Fruit fly (Drosophila melanogaster) whole organism, embryonic: ENCODE results near the gene Zaf1.

Experiments
- Ada2b ChIP-seq: fragments of 200-800 bp; sonication (Bioruptor generic); IDR thresholded peaks from 2 replicates; pipeline ENCODE4 v1.3.6; 2022; ENCODE audit warnings: missing biosample characterization, missing genetic modification characterization
- CG10959 ChIP-seq: fragments of 200-800 bp; sonication (Bioruptor generic); IDR thresholded peaks from 2 replicates; pipeline ENCODE4 v1.3.6; 2022; ENCODE audit warnings: missing biosample characterization, missing genetic modification characterization
- CG11723 ChIP-seq: fragments of 200-800 bp; sonication (Bioruptor generic); optimal IDR thresholded peaks from 2 replicates; lab custom pipeline; 2017; ENCODE audit warnings: missing biosample characterization, mild to moderate bottlenecking, missing genetic modification characterization
- CG13296 ChIP-seq: fragments of 200-800 bp; sonication (Bioruptor generic); optimal IDR thresholded peaks from 3 replicates; lab custom pipeline; 2018; ENCODE audit warnings: missing biosample characterization, mild to moderate bottlenecking, missing genetic modification characterization
- CG15696 ChIP-seq: fragments of 200-800 bp; sonication (Bioruptor generic); optimal IDR thresholded peaks from 2 replicates; lab custom pipeline; 2019; ENCODE audit warnings: missing biosample characterization, mild to moderate bottlenecking, missing genetic modification characterization, moderate library complexity
- CG2202 ChIP-seq: fragments of 200-800 bp; sonication (Bioruptor generic); optimal IDR thresholded peaks from 2 replicates; lab custom pipeline; 2018; ENCODE audit warnings: missing biosample characterization, mild to moderate bottlenecking, missing genetic modification characterization
- CG2712 ChIP-seq: fragments of 200-800 bp; optimal IDR thresholded peaks from 3 replicates; lab custom pipeline; 2019; ENCODE audit warnings: missing biosample characterization, mild to moderate bottlenecking, missing genetic modification characterization, moderate library complexity
- CG5953 ChIP-seq: fragments of 200-800 bp; sonication (Bioruptor generic); IDR thresholded peaks from 2 replicates; pipeline ENCODE4 v1.3.6; 2022; ENCODE audit warnings: missing biosample characterization, missing genetic modification characterization
- CG6765 ChIP-seq: fragments of 200-800 bp; sonication (Bioruptor generic); optimal IDR thresholded peaks from 3 replicates; lab custom pipeline; 2017; ENCODE audit warnings: missing biosample characterization, mild to moderate bottlenecking, missing genetic modification characterization
- CG7372 ChIP-seq: fragments of 200-800 bp; sonication (Bioruptor generic); IDR thresholded peaks from 2 replicates; pipeline ENCODE4 v1.3.6; 2022; ENCODE audit warnings: missing biosample characterization, missing genetic modification characterization
- CG7928 ChIP-seq: fragments of 200-800 bp; sonication (Bioruptor generic); optimal IDR thresholded peaks from 2 replicates; lab custom pipeline; 2017; ENCODE audit warnings: missing biosample characterization, mild to moderate bottlenecking, missing genetic modification characterization
- CG7963 ChIP-seq: fragments of 200-800 bp; sonication (Bioruptor generic); IDR thresholded peaks from 3 replicates; pipeline ENCODE4 v1.3.6; 2022; ENCODE audit warnings: missing biosample characterization, missing genetic modification characterization; ENCODE audit not compliant: partially characterized antibody
- CG8281 ChIP-seq: fragments of 200-800 bp; sonication (Bioruptor generic); optimal IDR thresholded peaks from 2 replicates; lab custom pipeline; 2018; ENCODE audit warnings: missing biosample characterization, mild to moderate bottlenecking, missing genetic modification characterization, moderate library complexity
- CG8359 ChIP-seq: fragments of 200-800 bp; sonication (Bioruptor generic); optimal IDR thresholded peaks from 2 replicates; lab custom pipeline; 2017; ENCODE audit warnings: missing biosample characterization, mild to moderate bottlenecking, missing genetic modification characterization, borderline replicate concordance
- CG8924 ChIP-seq: fragments of 200-800 bp; optimal IDR thresholded peaks from 3 replicates; lab custom pipeline; 2019; ENCODE audit warnings: missing biosample characterization, mild to moderate bottlenecking, missing genetic modification characterization, moderate library complexity
- CG9876 ChIP-seq: fragments of 200-800 bp; sonication (Bioruptor generic); optimal IDR thresholded peaks from 2 replicates; lab custom pipeline; 2016; ENCODE audit warnings: missing biosample characterization, missing genetic modification characterization
- Dref ChIP-seq: fragments of 200-800 bp; sonication (Bioruptor generic); IDR thresholded peaks from 2 replicates; pipeline ENCODE4 v1.3.6; 2022; ENCODE audit warnings: missing biosample characterization, missing genetic modification characterization
- Ets65A ChIP-seq: fragments of 200-800 bp; sonication (Bioruptor generic); peaks from one replicate; lab custom pipeline; 2016; ENCODE audit warnings: missing biosample characterization, missing genetic modification characterization
- Fer2 ChIP-seq: fragments of 200-800 bp; sonication (Bioruptor generic); optimal IDR thresholded peaks from 2 replicates; lab custom pipeline; 2018; ENCODE audit warnings: missing biosample characterization, mild to moderate bottlenecking, missing genetic modification characterization, moderate library complexity
- H15 ChIP-seq: fragments of 200-800 bp; sonication (Bioruptor generic); IDR thresholded peaks from 3 replicates; pipeline ENCODE4 v1.3.6; 2022; ENCODE audit warnings: missing biosample characterization, missing genetic modification characterization
- Jarid2 ChIP-seq: fragments of 200-800 bp; sonication (Bioruptor generic); optimal IDR thresholded peaks from 3 replicates; lab custom pipeline; 2017; ENCODE audit warnings: mild to moderate bottlenecking, missing biosample characterization, missing genetic modification reagents, missing genetic modification characterization
- Nf-YB ChIP-seq: fragments of 200-800 bp; sonication (Bioruptor generic); optimal IDR thresholded peaks from 3 replicates; lab custom pipeline; 2019; ENCODE audit warnings: missing biosample characterization, mild to moderate bottlenecking, missing genetic modification characterization, moderate library complexity
- Opbp ChIP-seq: fragments of 200-800 bp; sonication (Bioruptor generic); IDR thresholded peaks from 3 replicates; pipeline ENCODE4 v1.3.6; 2022; ENCODE audit warnings: missing biosample characterization, missing genetic modification characterization; ENCODE audit not compliant: partially characterized antibody
- Six4 ChIP-seq: fragments of 200-800 bp; sonication (Bioruptor generic); optimal IDR thresholded peaks from 2 replicates; lab custom pipeline; 2016; ENCODE audit warnings: missing biosample characterization, missing genetic modification characterization
- Spps ChIP-seq: fragments of 200-800 bp; sonication (Bioruptor generic); optimal IDR thresholded peaks from 2 replicates; lab custom pipeline; 2018; ENCODE audit warnings: missing biosample characterization, mild to moderate bottlenecking, missing genetic modification characterization
- Tbp ChIP-seq: fragments of >200 bp; optimal IDR thresholded peaks from 2 replicates; lab custom pipeline; 2018; ENCODE audit warnings: missing biosample characterization, missing genetic modification characterization
- YL-1 ChIP-seq: fragments of 200-800 bp; sonication (Bioruptor generic); optimal IDR thresholded peaks from 3 replicates; lab custom pipeline; 2017; ENCODE audit warnings: missing biosample characterization, mild to moderate bottlenecking, missing genetic modification characterization
- ash1 ChIP-seq: fragments of 200-800 bp; sonication (Bioruptor generic); optimal IDR thresholded peaks from 2 replicates; lab custom pipeline; 2018; ENCODE audit warnings: missing biosample characterization, mild to moderate bottlenecking, missing genetic modification characterization
- bowl ChIP-seq: fragments of 200-800 bp; sonication (Bioruptor generic); IDR thresholded peaks from 2 replicates; pipeline ENCODE4 v1.3.6; 2022; ENCODE audit warnings: missing biosample characterization, missing genetic modification characterization
- crp ChIP-seq, 2 experiments: fragments of 200-800 bp; sonication (Bioruptor generic); optimal IDR thresholded peaks; 2 replicates in 1 of 2; 3 replicates in 1 of 2; lab custom pipeline; 2017; ENCODE audit warnings: missing biosample characterization in 2 of 2, missing genetic modification characterization in 2 of 2, mild to moderate bottlenecking in 1 of 2, moderate library complexity in 1 of 2
- dan ChIP-seq: fragments of 200-800 bp; sonication (Bioruptor generic); IDR thresholded peaks from 2 replicates; pipeline ENCODE4 v1.3.6; 2022; ENCODE audit warnings: missing biosample characterization, missing genetic modification characterization
- dm ChIP-seq: fragments of 200-800 bp; sonication (Bioruptor generic); optimal IDR thresholded peaks from 3 replicates; lab custom pipeline; 2016; ENCODE audit warnings: missing biosample characterization, missing genetic modification characterization
- gt ChIP-seq: fragments of 200-800 bp; sonication (Bioruptor generic); IDR thresholded peaks from 2 replicates; pipeline ENCODE4 v1.3.6; 2022; ENCODE audit warnings: missing biosample characterization, missing genetic modification characterization
- lab ChIP-seq: fragments of 200-800 bp; sonication (Bioruptor generic); optimal IDR thresholded peaks from 3 replicates; lab custom pipeline; 2017; ENCODE audit warnings: missing biosample characterization, missing genetic modification characterization, mild to moderate bottlenecking, moderate library complexity, missing genetic modification reagents
- nmo ChIP-seq: fragments of 200-800 bp; sonication (Bioruptor generic); optimal IDR thresholded peaks from 2 replicates; lab custom pipeline; 2018; ENCODE audit warnings: missing biosample characterization, mild to moderate bottlenecking, missing genetic modification characterization, moderate library complexity
- pan ChIP-seq, 4 experiments: fragments of >200 bp in 3 of 4; fragments of 200-800 bp in 1 of 4; sonication (Bioruptor generic) in 1 of 4; optimal IDR thresholded peaks in 3 of 4; IDR thresholded peaks in 1 of 4; 2 replicates each; pipeline versions ENCODE4 v1.3.6 to Lab custom; 2017 to 2022; ENCODE audit warnings: missing biosample characterization in 2 of 4, missing genetic modification characterization in 2 of 4, mixed read lengths in 1 of 4
- pfk ChIP-seq: fragments of 200-800 bp; sonication (Bioruptor generic); optimal IDR thresholded peaks from 2 replicates; lab custom pipeline; 2018; ENCODE audit warnings: missing biosample characterization, mild to moderate bottlenecking, missing genetic modification characterization, moderate library complexity
- ranshi ChIP-seq: fragments of 200-800 bp; sonication (Bioruptor generic); IDR thresholded peaks from 2 replicates; pipeline ENCODE4 v1.3.6; 2022; ENCODE audit warnings: missing biosample characterization, missing genetic modification characterization
- row ChIP-seq: fragments of 200-800 bp; sonication (Bioruptor generic); IDR thresholded peaks from 3 replicates; pipeline ENCODE4 v1.3.6; 2022; ENCODE audit warnings: missing biosample characterization, missing genetic modification characterization
- run ChIP-seq: fragments of 200-800 bp; sonication (Bioruptor generic); optimal IDR thresholded peaks from 3 replicates; lab custom pipeline; 2018; ENCODE audit warnings: missing biosample characterization, mild to moderate bottlenecking, missing genetic modification characterization
- sens ChIP-seq: fragments of 200-800 bp; sonication (Bioruptor generic); peaks from one replicate; lab custom pipeline; 2016; ENCODE audit warnings: missing biosample characterization, missing genetic modification characterization
- sens-2 ChIP-seq: fragments of 200-800 bp; sonication (Bioruptor generic); IDR thresholded peaks from 2 replicates; pipeline ENCODE4 v1.3.6; 2022; ENCODE audit warnings: missing biosample characterization, missing genetic modification characterization
- sima ChIP-seq: fragments of 200-800 bp; sonication (Bioruptor generic); optimal IDR thresholded peaks from 2 replicates; lab custom pipeline; 2016; ENCODE audit warnings: missing biosample characterization, missing genetic modification characterization
- slp2 ChIP-seq: fragments of 200-800 bp; sonication (Bioruptor generic); optimal IDR thresholded peaks from 2 replicates; lab custom pipeline; 2016; ENCODE audit warnings: missing biosample characterization, missing genetic modification characterization
- stwl ChIP-seq: fragments of 200-800 bp; sonication (Bioruptor generic); optimal IDR thresholded peaks from 3 replicates; lab custom pipeline; 2018; ENCODE audit warnings: missing biosample characterization, mild to moderate bottlenecking, missing genetic modification characterization, moderate library complexity
- vnd ChIP-seq: fragments of 200-800 bp; sonication (Bioruptor generic); IDR thresholded peaks from 3 replicates; pipeline ENCODE4 v1.3.6; 2022; ENCODE audit warnings: missing biosample characterization, missing genetic modification characterization; ENCODE audit not compliant: partially characterized antibody
- zfh1 ChIP-seq: fragments of 200-800 bp; sonication (Bioruptor generic); IDR thresholded peaks from 3 replicates; pipeline ENCODE4 v1.3.6; 2022; ENCODE audit warnings: missing biosample characterization, missing genetic modification characterization

Gene Zaf1

dm6 chr3R:11656614-11657216, 31.3 kb upstream of the Zaf1 start (continued):
- no peak for TF ChIP-seq Tbp (GFP tag; lab: Kevin White, UChicago)

dm6 chr3R:11655873-11656374, 30.5 kb upstream of the Zaf1 start, which contains the start of gene CG42327:
TSS of gene CG42327 (plus strand) at chr3R:11656149.
- TF ChIP-seq Fer2 (tag; lab: Kevin White, UChicago): peak; percentile 48
- TF ChIP-seq ash1: peak; percentile 21
- TF ChIP-seq CG9876 (GFP tag; lab: Kevin White, UChicago): peak; percentile 45
- peak in 1 of 2 experiments; percentile 59 for TF ChIP-seq crp (GFP tag; optimal IDR thresholded peaks at IDR 0.05; lab: Kevin White, UChicago)
- 0 out of 3 replicates have a peak, but pooled peaks have one; percentile 43 for TF ChIP-seq Opbp
- peak; percentile 89 for TF ChIP-seq Ets65A (GFP tag; lab: Kevin White, UChicago)
- TF ChIP-seq CG5953 (GFP tag; lab: Robert Waterston, UW): peak; percentile 98
- peak; percentile 94 for TF ChIP-seq Spps
- TF ChIP-seq CG11723 (GFP tag; lab: Kevin White, UChicago): peak; percentile 86
- peak; percentile 97 for TF ChIP-seq H15
- TF ChIP-seq Dref (GFP tag; lab: Robert Waterston, UW): no peak
- TF ChIP-seq CG8924 (tag; lab: Kevin White, UChicago): peak; percentile 95
- peak; percentile 89 for TF ChIP-seq Jarid2 (GFP tag; lab: Kevin White, UChicago)
- peak; percentile 90 for TF ChIP-seq sens-2 (GFP tag; lab: Robert Waterston, UW)
- peak; percentile 96 for TF ChIP-seq lab (GFP tag; lab: Kevin White, UChicago)
- TF ChIP-seq row (GFP tag; lab: Robert Waterston, UW): peak; percentile 98
- peak; percentile 38 for TF ChIP-seq stwl (tag; lab: Kevin White, UChicago)
- TF ChIP-seq run: peak; percentile 92
- TF ChIP-seq pan (optimal IDR thresholded peaks at IDR 0.05; lab: Kevin White, UChicago): no peak
- TF ChIP-seq pan (GFP tag; optimal IDR thresholded peaks at IDR 0.05 in 1 of 2, IDR thresholded peaks at IDR 0.05 in 1 of 2): peak in 1 of 2 experiments; percentile 98
- TF ChIP-seq bowl: peak; percentile 83
- TF ChIP-seq ranshi: peak; percentile 91
- TF ChIP-seq CG13296 (GFP tag; lab: Kevin White, UChicago): peak; percentile 87
- TF ChIP-seq dm (GFP tag; lab: Kevin White, UChicago): peak; percentile 65
- peak; percentile 68 for TF ChIP-seq YL-1 (GFP tag; lab: Kevin White, UChicago)
- peak; percentile 86 for TF ChIP-seq slp2
- peak; percentile 73 for TF ChIP-seq dan (GFP tag; lab: Robert Waterston, UW)
- peak; percentile 88 for TF ChIP-seq Six4 (GFP tag; lab: Kevin White, UChicago)
- TF ChIP-seq CG7372: peak; percentile 86
- TF ChIP-seq nmo: peak; percentile 93
- peak; percentile 85 for TF ChIP-seq CG8359 (GFP tag; lab: Kevin White, UChicago)
- peak; percentile 95 for TF ChIP-seq CG10959 (GFP tag; lab: Robert Waterston, UW)
- peak; percentile 95 for TF ChIP-seq Ada2b (GFP tag; lab: Robert Waterston, UW)
- TF ChIP-seq pfk (GFP tag; lab: Kevin White, UChicago): no peak
- TF ChIP-seq Nf-YB (GFP tag; lab: Kevin White, UChicago): peak; percentile 80
- TF ChIP-seq gt: peak; percentile 86
- TF ChIP-seq CG2202 (tag; lab: Kevin White, UChicago): peak; percentile 93
- peak; percentile 51 for TF ChIP-seq CG7928 (GFP tag; lab: Kevin White, UChicago)
- TF ChIP-seq sima (GFP tag; lab: Kevin White, UChicago): peak; percentile 16
- peak; percentile 99 for TF ChIP-seq sens (GFP tag; lab: Kevin White, UChicago)
- TF ChIP-seq CG8281 (tag; lab: Kevin White, UChicago): peak; percentile 75
- peak; percentile 85 for TF ChIP-seq CG6765 (GFP tag; lab: Kevin White, UChicago)
- TF ChIP-seq CG2712 (tag; lab: Kevin White, UChicago): peak; percentile 98
- no peak for TF ChIP-seq vnd (GFP tag; lab: Robert Waterston, UW)
- TF ChIP-seq zfh1 (GFP tag; lab: Robert Waterston, UW): peak; percentile 98
- peak; percentile 82 for TF ChIP-seq CG15696
- no peak for TF ChIP-seq CG7963 (GFP tag; lab: Robert Waterston, UW)
